Fruit fly (Drosophila melanogaster) whole organism, prepupa: Measurements from ENCODE around the gene CG15458.
"Not testable (repeated sequence)": the region's sequence is repeated elsewhere in the genome, so short reads cannot be mapped to it uniquely, and the experiment has no call there.

Source experiments
- CG6163 ChIP-seq: fragments of 200-800 bp; sonication (Bioruptor generic); IDR thresholded peaks from 3 replicates; pipeline ENCODE4 v1.3.6; 2022; ENCODE audit warnings: missing biosample characterization, missing genetic modification characterization
- CG6808 ChIP-seq: fragments of 200-800 bp; sonication (Bioruptor generic); optimal IDR thresholded peaks from 3 replicates; lab custom pipeline; 2017; ENCODE audit warnings: missing biosample characterization, missing genetic modification characterization, mild to moderate bottlenecking, moderate library complexity, missing genetic modification reagents
- Gug ChIP-seq: fragments of 200-800 bp; sonication (Bioruptor generic); IDR thresholded peaks from 2 replicates; pipeline ENCODE4 v1.3.6; 2022; ENCODE audit warnings: missing biosample characterization, missing genetic modification characterization
- Lpt ChIP-seq: fragments of 200-800 bp; sonication (Bioruptor generic); optimal IDR thresholded peaks from 3 replicates; lab custom pipeline; 2016; ENCODE audit warnings: missing biosample characterization, missing genetic modification characterization
- acj6 ChIP-seq: fragments of 200-800 bp; sonication (Bioruptor generic); optimal IDR thresholded peaks from 3 replicates; lab custom pipeline; 2016; ENCODE audit warnings: missing biosample characterization, missing genetic modification characterization

- not testable (repeated sequence) for TF ChIP-seq Lpt (GFP tag; lab: Kevin White, UChicago); CG6808 (GFP tag; lab: Kevin White, UChicago); Gug (GFP tag; lab: Robert Waterston, UW); acj6 (GFP tag; lab: Kevin White, UChicago); CG6163 (GFP tag; lab: Robert Waterston, UW)
These were observed 32.1 kb upstream of the CG15458 start, which contains the start of gene CG42578 for dm6 chrX:20446071-20446470.
